Worm (Caenorhabditis elegans): ENCODE measurements around the gene Y73F8A.10.
A peak's percentile ranks its signal among the peaks of the same experiment; 100 is the strongest.
"Not testable (repeated sequence)": the region's sequence is repeated elsewhere in the genome, so short reads cannot be mapped to it uniquely, and the experiment has no call there.

Gene Y73F8A.10

DNA sequence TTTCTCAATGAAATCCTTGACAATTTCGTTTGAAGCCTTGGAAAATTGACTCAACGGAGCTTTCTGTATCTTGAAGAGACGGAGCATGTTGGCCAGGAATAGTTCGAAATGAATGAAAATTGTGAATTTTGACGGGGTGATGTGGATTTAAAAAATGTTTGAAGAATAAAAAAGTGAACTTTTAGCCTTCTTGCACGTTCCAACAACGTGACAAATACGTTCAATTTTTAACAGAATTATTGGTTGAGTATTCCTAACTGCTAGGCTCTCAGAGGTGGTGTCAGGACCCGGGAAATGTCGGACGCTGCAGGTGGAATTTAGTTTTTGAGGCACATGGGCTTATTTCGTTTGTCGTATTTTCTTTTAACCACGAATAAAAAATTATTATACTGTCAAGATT lies 17.4 kb downstream of the Y73F8A.10 start, which contains the start of gene Y73F8A.12:
Gene Y73F8A.12, minus strand, starts transcription at position 101 of the 400 bp plus-strand sequence.
- not testable (repeated sequence) for TF ChIP-seq ceh-91 (GFP tag; IDR thresholded peaks at IDR 0.05); lir-1 (GFP tag; conservative IDR thresholded peaks at IDR 0.05); hsf-1 (GFP tag; IDR thresholded peaks at IDR 0.05)

DNA sequence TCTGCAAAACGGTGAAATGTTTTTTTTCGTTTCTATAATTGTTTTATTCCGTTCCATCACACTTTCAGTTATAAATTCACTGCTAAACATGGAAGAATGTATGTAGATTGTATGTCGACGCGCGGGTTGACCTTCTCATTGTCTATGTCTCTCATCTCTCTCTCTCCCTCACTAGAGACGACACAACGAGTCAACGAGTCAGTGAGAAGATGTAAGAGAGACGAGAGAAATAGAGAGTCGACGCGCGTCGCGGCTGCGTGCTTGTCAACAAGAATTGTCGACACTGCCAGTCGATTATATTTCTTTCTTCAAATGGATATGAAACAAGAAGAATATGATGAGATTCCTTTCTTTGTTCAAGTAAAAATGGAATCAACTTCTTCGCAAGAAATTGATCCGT lies 17.9 kb downstream of the Y73F8A.10 start, which contains the start of gene Y73F8A.13:
Gene Y73F8A.13, plus strand, starts transcription at position 240 of the 400 bp plus-strand sequence.
- peak; percentile 66; the same call in 1 of the 2 replicates for TF ChIP-seq hmg-1.2 (GFP tag; IDR thresholded peaks at IDR 0.05)
- no peak for TF ChIP-seq ets-4 (GFP tag; optimal IDR thresholded peaks at IDR 0.05)
- 0 out of 2 replicates have a peak, but pooled peaks have one; percentile 45 for TF ChIP-seq attf-6 (GFP tag; IDR thresholded peaks at IDR 0.05)
- TF ChIP-seq snpc-4 (GFP tag; optimal IDR thresholded peaks at IDR 0.05): no peak
- peak in 2 of 4 experiments; percentile 45 to 60 for TF ChIP-seq snpc-4 (tag; optimal IDR thresholded peaks at IDR 0.05)

DNA sequence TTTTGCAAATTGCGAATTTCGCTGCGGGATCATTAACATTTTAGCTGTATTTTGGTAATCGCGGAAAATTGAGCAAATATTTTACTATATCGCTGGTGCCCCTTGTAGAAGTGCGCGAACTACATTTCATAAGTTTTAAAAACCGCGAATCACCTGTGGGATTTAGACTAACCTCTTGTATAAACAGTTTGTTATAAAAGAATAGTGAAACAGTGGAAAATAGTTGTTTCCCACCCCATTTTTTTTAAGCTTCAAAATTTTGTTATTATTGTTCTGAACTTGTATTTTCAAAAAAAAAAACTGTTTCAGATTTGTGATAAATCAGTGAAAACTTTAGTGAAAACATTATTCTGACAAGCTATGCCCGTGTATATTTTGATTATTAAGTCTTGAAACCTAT lies 21.4 kb downstream of the Y73F8A.10 start:
- TF ChIP-seq hmg-1.2 (GFP tag; IDR thresholded peaks at IDR 0.05) (no peak), lsy-27 (tag; optimal IDR thresholded peaks at IDR 0.05; ENCODE audit: borderline replicate concordance, insufficient read depth) (no peak), let-607 (tag; optimal IDR thresholded peaks at IDR 0.05) (no peak), snpc-4 (GFP tag; optimal IDR thresholded peaks at IDR 0.05) (no peak), snpc-4 (tag; optimal IDR thresholded peaks at IDR 0.05) (peak in 2 of 4 experiments; percentile 12 to 30), hmg-20 (GFP tag; IDR thresholded peaks at IDR 0.05) (no peak), hsf-1 (GFP tag; IDR thresholded peaks at IDR 0.05) (no peak), nfya-2 (GFP tag; IDR thresholded peaks at IDR 0.05) (no peak)

DNA sequence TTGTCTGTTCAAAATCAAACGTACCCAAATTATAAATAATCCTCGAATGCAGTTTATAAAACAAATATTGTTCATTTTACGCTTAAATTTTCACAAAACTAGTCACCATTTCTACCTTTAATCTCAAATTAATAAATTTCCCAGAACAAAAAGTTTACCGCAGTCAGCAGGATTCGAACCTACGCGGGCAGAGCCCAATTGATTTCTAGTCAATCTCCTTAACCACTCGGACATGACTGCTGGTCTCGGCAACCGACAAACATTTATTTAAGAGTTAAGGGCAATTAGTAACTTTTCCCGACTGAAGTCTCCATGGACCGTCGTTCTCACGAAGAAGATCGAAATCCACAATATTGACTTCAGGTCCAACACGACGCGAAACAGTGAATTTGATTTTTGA lies 24.2 kb downstream of the Y73F8A.10 start:
- not testable (repeated sequence) for TF ChIP-seq snpc-4 (GFP tag; optimal IDR thresholded peaks at IDR 0.05)
- TF ChIP-seq snpc-4 (tag; optimal IDR thresholded peaks at IDR 0.05): peak in 3 of 4 experiments; percentile 33 to 95 (median 91)
- TF ChIP-seq Y56A3A.18 (GFP tag; IDR thresholded peaks at IDR 0.05): peak; percentile 64; the same call in 1 of the 2 replicates
- 0 out of 2 replicates have a peak, but pooled peaks have one; percentile 17 for TF ChIP-seq ceh-100 (GFP tag; IDR thresholded peaks at IDR 0.05)
- peak; percentile 54; the same call in 1 of the 2 replicates for TF ChIP-seq hmg-1.2 (GFP tag; IDR thresholded peaks at IDR 0.05)
- 0 out of 2 replicates have a peak, but pooled peaks have one; percentile 3 for TF ChIP-seq B0019.2 (GFP tag; conservative IDR thresholded peaks at IDR 0.05)
- 0 out of 2 replicates have a peak, but pooled peaks have one; percentile 47 for TF ChIP-seq pbrm-1 (GFP tag; IDR thresholded peaks at IDR 0.05)
- TF ChIP-seq rpc-1 (optimal IDR thresholded peaks at IDR 0.05): peak; percentile 43
- peak; percentile 64 for TF ChIP-seq rpc-1 (tag; optimal IDR thresholded peaks at IDR 0.05)
- TF ChIP-seq B0261.1 (tag; optimal IDR thresholded peaks at IDR 0.05): peak; percentile 62
- TF ChIP-seq lin-26 (GFP tag; IDR thresholded peaks at IDR 0.05): peak; percentile 77
- TF ChIP-seq tbp1 (GFP tag; optimal IDR thresholded peaks at IDR 0.05): peak; percentile 86
- TF ChIP-seq attf-6 (GFP tag; IDR thresholded peaks at IDR 0.05): peak; percentile 98
- peak; percentile 58 for TF ChIP-seq D2030.7 (GFP tag; IDR thresholded peaks at IDR 0.05)

DNA sequence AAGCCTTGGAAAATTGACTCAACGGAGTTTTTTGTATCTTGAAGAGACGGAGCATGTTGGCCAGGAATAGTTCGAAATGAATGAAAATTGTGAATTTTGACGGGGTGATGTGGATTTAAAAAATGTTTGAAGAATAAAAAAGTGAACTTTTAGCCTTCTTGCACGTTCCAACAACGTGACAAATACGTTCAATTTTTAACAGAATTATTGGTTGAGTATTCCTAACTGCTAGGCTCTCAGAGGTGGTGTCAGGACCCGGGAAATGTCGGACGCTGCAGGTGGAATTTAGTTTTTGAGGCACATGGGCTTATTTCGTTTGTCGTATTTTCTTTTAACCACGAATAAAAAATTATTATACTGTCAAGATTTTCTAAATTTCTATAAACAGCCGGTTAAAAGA lies 24.8 kb downstream of the Y73F8A.10 start, which contains the start of gene Y73F8A.14:
Gene Y73F8A.14, minus strand, starts transcription at position 101 of the 400 bp plus-strand sequence.
- TF ChIP-seq F10E7.11 (tag; optimal IDR thresholded peaks at IDR 0.05); Y53F4B.3 (GFP tag; IDR thresholded peaks at IDR 0.05); K12H6.12 (tag; optimal IDR thresholded peaks at IDR 0.05): not testable (repeated sequence)

DNA sequence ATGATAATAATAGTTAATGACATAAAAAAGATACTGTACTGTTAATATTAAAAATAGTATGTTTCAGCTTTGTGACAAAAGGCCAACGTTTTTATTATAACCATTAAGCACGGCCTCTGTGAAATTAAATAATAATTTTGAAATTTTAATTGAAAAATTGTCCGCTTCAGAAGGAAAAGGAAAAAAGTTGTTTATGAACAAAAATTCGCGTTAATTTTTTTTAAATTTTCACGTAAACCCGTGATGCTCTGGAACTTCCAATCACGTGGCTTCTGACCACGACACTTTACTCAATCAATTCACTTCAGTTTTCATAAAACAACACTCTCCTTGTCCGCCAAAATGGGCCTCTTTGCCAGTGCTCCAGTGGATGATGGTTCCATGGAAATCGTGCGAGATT lies 27.1 kb downstream of the Y73F8A.10 start, which contains the start of gene Y73F8A.15:
Gene Y73F8A.15, plus strand, starts transcription at position 301 of the 400 bp plus-strand sequence.
- TF ChIP-seq lag-1 (GFP tag; IDR thresholded peaks at IDR 0.05) (no peak), athp-1 (tag; optimal IDR thresholded peaks at IDR 0.05) (no peak), dpl-1 (GFP tag; optimal IDR thresholded peaks at IDR 0.05) (no peak), ztf-28 (GFP tag; IDR thresholded peaks at IDR 0.05) (no peak), xnd-1 (tag; optimal IDR thresholded peaks at IDR 0.05) (no peak), efl-1 (GFP tag; optimal IDR thresholded peaks at IDR 0.05) (no peak), lin-35 (GFP tag; optimal IDR thresholded peaks at IDR 0.05) (no peak), ztf-3 (GFP tag; optimal IDR thresholded peaks at IDR 0.05) (no peak), snpc-1.3 (tag; optimal IDR thresholded peaks at IDR 0.05; ENCODE audit: insufficient read depth) (no peak), F55B11.4 (tag; optimal IDR thresholded peaks at IDR 0.05; ENCODE audit: borderline replicate concordance, insufficient read depth) (no peak), ZK185.1 (tag; optimal IDR thresholded peaks at IDR 0.05; ENCODE audit: poor library complexity, severe bottlenecking) (no peak), lin-54 (GFP tag; optimal IDR thresholded peaks at IDR 0.05) (no peak), zim-3 (tag; optimal IDR thresholded peaks at IDR 0.05) (no peak)
